Fruit fly (Drosophila melanogaster) whole organism, embryonic: ENCODE measurements around the gene CG32645.

Experiments
- Asciz ChIP-seq: fragments of 200-800 bp; sonication (Bioruptor generic); optimal IDR thresholded peaks from 2 replicates; lab custom pipeline; 2017; ENCODE audit warnings: missing biosample characterization, mild to moderate bottlenecking, missing genetic modification characterization, missing genetic modification reagents
- Awh ChIP-seq: fragments of 200-800 bp; sonication (Bioruptor generic); IDR thresholded peaks from 2 replicates; pipeline ENCODE4, ENCODE4 v1.3.6; 2022; ENCODE audit warnings: missing biosample characterization, missing genetic modification characterization
- Blimp-1 ChIP-seq: fragments of 200-800 bp; sonication (Bioruptor generic); optimal IDR thresholded peaks from 3 replicates; lab custom pipeline; 2018; ENCODE audit warnings: missing biosample characterization, missing genetic modification characterization, mild to moderate bottlenecking, moderate library complexity, missing genetic modification reagents
- BtbVII ChIP-seq: fragments of 200-800 bp; sonication (Bioruptor generic); optimal IDR thresholded peaks from 3 replicates; lab custom pipeline; 2017; ENCODE audit warnings: missing biosample characterization, mild to moderate bottlenecking, missing genetic modification characterization
- Bteb2 ChIP-seq: fragments of 200-800 bp; sonication (Bioruptor generic); optimal IDR thresholded peaks from 2 replicates; lab custom pipeline; 2016; ENCODE audit warnings: missing biosample characterization, missing genetic modification characterization
- CG11247 ChIP-seq: fragments of 200-800 bp; sonication (Bioruptor generic); IDR thresholded peaks from 2 replicates; pipeline ENCODE4 v1.3.6; 2022; ENCODE audit warnings: missing biosample characterization, missing genetic modification characterization
- CG11560 ChIP-seq: fragments of 200-800 bp; sonication (Bioruptor generic); IDR thresholded peaks from 3 replicates; pipeline ENCODE4 v1.3.6; 2022; ENCODE audit warnings: missing biosample characterization, missing genetic modification characterization
- CG12071 ChIP-seq: fragments of 200-800 bp; sonication (Bioruptor generic); optimal IDR thresholded peaks from 3 replicates; lab custom pipeline; 2018; ENCODE audit warnings: missing biosample characterization, mild to moderate bottlenecking, missing genetic modification characterization
- CG12104 ChIP-seq: fragments of 200-800 bp; sonication (Bioruptor generic); optimal IDR thresholded peaks from 3 replicates; lab custom pipeline; 2016; ENCODE audit warnings: missing biosample characterization, missing genetic modification characterization
- CG14014 ChIP-seq: fragments of 200-800 bp; sonication (Bioruptor generic); IDR thresholded peaks from 2 replicates; pipeline ENCODE4 v1.3.6; 2022; ENCODE audit warnings: missing biosample characterization, missing genetic modification characterization
- CG14710 ChIP-seq: fragments of 200-800 bp; sonication (Bioruptor generic); optimal IDR thresholded peaks from 3 replicates; lab custom pipeline; 2019; ENCODE audit warnings: missing biosample characterization, mild to moderate bottlenecking, missing genetic modification characterization, moderate library complexity
- CG15479 ChIP-seq: fragments of 200-800 bp; sonication (Bioruptor generic); optimal IDR thresholded peaks from 3 replicates; lab custom pipeline; 2019; ENCODE audit warnings: missing biosample characterization, mild to moderate bottlenecking, missing genetic modification characterization, moderate library complexity
- CG15601 ChIP-seq: fragments of 200-800 bp; sonication (Bioruptor generic); optimal IDR thresholded peaks from 3 replicates; lab custom pipeline; 2019; ENCODE audit warnings: missing biosample characterization, mild to moderate bottlenecking, missing genetic modification characterization, moderate library complexity
- CG15696 ChIP-seq: fragments of 200-800 bp; sonication (Bioruptor generic); optimal IDR thresholded peaks from 2 replicates; lab custom pipeline; 2019; ENCODE audit warnings: missing biosample characterization, mild to moderate bottlenecking, missing genetic modification characterization, moderate library complexity
- CG17359 ChIP-seq: fragments of 200-800 bp; sonication (Bioruptor generic); optimal IDR thresholded peaks from 3 replicates; lab custom pipeline; 2018; ENCODE audit warnings: missing biosample characterization, mild to moderate bottlenecking, missing genetic modification characterization, moderate library complexity
- CG17568 ChIP-seq: fragments of 200-800 bp; sonication (Bioruptor generic); optimal IDR thresholded peaks from 2 replicates; lab custom pipeline; 2018; ENCODE audit warnings: missing biosample characterization, mild to moderate bottlenecking, missing genetic modification characterization, moderate library complexity
- CG18262 ChIP-seq: fragments of 200-800 bp; optimal IDR thresholded peaks from 3 replicates; lab custom pipeline; 2019; ENCODE audit warnings: missing biosample characterization, mild to moderate bottlenecking, missing genetic modification characterization, moderate library complexity
- CG31441 ChIP-seq: fragments of 200-800 bp; sonication (Bioruptor generic); IDR thresholded peaks from 2 replicates; pipeline ENCODE4 v1.3.6; 2022; ENCODE audit warnings: missing biosample characterization, missing genetic modification characterization
- CG3163 ChIP-seq: fragments of 200-800 bp; sonication (Bioruptor generic); optimal IDR thresholded peaks from 3 replicates; lab custom pipeline; 2016; ENCODE audit warnings: missing biosample characterization, missing genetic modification characterization
- CG5180 ChIP-seq: fragments of 200-800 bp; sonication (Bioruptor generic); optimal IDR thresholded peaks from 3 replicates; lab custom pipeline; 2017; ENCODE audit warnings: missing biosample characterization, missing genetic modification characterization, mild to moderate bottlenecking, moderate library complexity, missing genetic modification reagents
- CG7556 ChIP-seq: fragments of 200-800 bp; sonication (Bioruptor generic); optimal IDR thresholded peaks from 2 replicates; lab custom pipeline; 2017; ENCODE audit warnings: missing biosample characterization, mild to moderate bottlenecking, missing genetic modification characterization
- CG7786 ChIP-seq: fragments of 200-800 bp; sonication (Bioruptor generic); optimal IDR thresholded peaks from 2 replicates; lab custom pipeline; 2016; ENCODE audit warnings: missing biosample characterization, missing genetic modification characterization
- CG7987 ChIP-seq: fragments of 200-800 bp; sonication (Bioruptor generic); optimal IDR thresholded peaks from 2 replicates; lab custom pipeline; 2018; ENCODE audit warnings: missing biosample characterization, mild to moderate bottlenecking, missing genetic modification characterization, moderate library complexity
- CG8924 ChIP-seq: fragments of 200-800 bp; optimal IDR thresholded peaks from 3 replicates; lab custom pipeline; 2019; ENCODE audit warnings: missing biosample characterization, mild to moderate bottlenecking, missing genetic modification characterization, moderate library complexity
- CG8944 ChIP-seq: fragments of 200-800 bp; sonication (Bioruptor generic); optimal IDR thresholded peaks from 3 replicates; lab custom pipeline; 2016; ENCODE audit warnings: missing biosample characterization, missing genetic modification characterization
- Chrac-16 ChIP-seq: fragments of 200-800 bp; sonication (Bioruptor generic); optimal IDR thresholded peaks from 3 replicates; lab custom pipeline; 2016; ENCODE audit warnings: missing biosample characterization, missing genetic modification characterization
- D19A ChIP-seq: fragments of 200-800 bp; optimal IDR thresholded peaks from 3 replicates; lab custom pipeline; 2019; ENCODE audit warnings: missing biosample characterization, mild to moderate bottlenecking, missing genetic modification characterization, moderate library complexity
- Hmr ChIP-seq: fragments of 200-800 bp; sonication (Bioruptor generic); optimal IDR thresholded peaks from 3 replicates; lab custom pipeline; 2017; ENCODE audit warnings: mild to moderate bottlenecking, missing biosample characterization, missing genetic modification reagents, missing genetic modification characterization
- Med ChIP-seq: fragments of 200-800 bp; sonication (Bioruptor generic); peaks from one replicate; lab custom pipeline; 2016; ENCODE audit warnings: missing biosample characterization, missing genetic modification characterization, mild to moderate bottlenecking, inconsistent platforms, moderate library complexity
- Mes4 ChIP-seq: fragments of 200-800 bp; sonication (Bioruptor generic); optimal IDR thresholded peaks from 2 replicates; lab custom pipeline; 2016; ENCODE audit warnings: missing biosample characterization, missing genetic modification characterization
- Ravus ChIP-seq: fragments of 200-800 bp; sonication (Bioruptor generic); IDR thresholded peaks from 2 replicates; pipeline ENCODE4 v1.3.6; 2022; ENCODE audit warnings: missing biosample characterization, missing genetic modification characterization
- Vsx1 ChIP-seq: fragments of 200-800 bp; sonication (Bioruptor generic); optimal IDR thresholded peaks from 2 replicates; lab custom pipeline; 2017; ENCODE audit warnings: missing biosample characterization, mild to moderate bottlenecking, missing genetic modification characterization, missing genetic modification reagents
- Xrp1 ChIP-seq: fragments of 200-800 bp; sonication (Bioruptor generic); IDR thresholded peaks from 2 replicates; pipeline ENCODE4 v1.3.6; 2022; ENCODE audit warnings: missing biosample characterization, missing genetic modification characterization
- ab ChIP-seq: fragments of 200-800 bp; sonication (Bioruptor generic); optimal IDR thresholded peaks from 2 replicates; lab custom pipeline; 2016; ENCODE audit warnings: missing biosample characterization, missing genetic modification characterization
- bigmax ChIP-seq: fragments of 200-800 bp; sonication (Bioruptor generic); optimal IDR thresholded peaks from 2 replicates; lab custom pipeline; 2018; ENCODE audit warnings: missing biosample characterization, mild to moderate bottlenecking, missing genetic modification characterization
- br ChIP-seq: fragments of >200 bp; optimal IDR thresholded peaks from 2 replicates; lab custom pipeline; 2017
- cg ChIP-seq: fragments of 200-800 bp; sonication (Bioruptor generic); optimal IDR thresholded peaks from 3 replicates; lab custom pipeline; 2019; ENCODE audit warnings: missing biosample characterization, mild to moderate bottlenecking, missing genetic modification characterization, moderate library complexity
- dmrt99B ChIP-seq: fragments of 200-800 bp; sonication (Bioruptor generic); optimal IDR thresholded peaks from 2 replicates; lab custom pipeline; 2018; ENCODE audit warnings: missing biosample characterization, mild to moderate bottlenecking, missing genetic modification characterization, moderate library complexity
- gem ChIP-seq: fragments of 200-800 bp; sonication (Bioruptor generic); optimal IDR thresholded peaks from 2 replicates; lab custom pipeline; 2019; ENCODE audit warnings: missing biosample characterization, mild to moderate bottlenecking, missing genetic modification characterization, moderate library complexity
- ind ChIP-seq: fragments of 200-800 bp; sonication (Bioruptor generic); optimal IDR thresholded peaks from 3 replicates; lab custom pipeline; 2016; ENCODE audit warnings: missing biosample characterization, missing genetic modification characterization
- jumu ChIP-seq: fragments of 200-800 bp; sonication (Bioruptor generic); optimal IDR thresholded peaks from 3 replicates; lab custom pipeline; 2016; ENCODE audit warnings: missing biosample characterization, missing genetic modification characterization
- mirr ChIP-seq: fragments of 200-800 bp; sonication (Bioruptor generic); optimal IDR thresholded peaks from 3 replicates; lab custom pipeline; 2018; ENCODE audit warnings: missing biosample characterization, mild to moderate bottlenecking, missing genetic modification characterization
- nerfin-1 ChIP-seq: fragments of 200-800 bp; sonication (Bioruptor generic); optimal IDR thresholded peaks from 3 replicates; lab custom pipeline; 2019; ENCODE audit warnings: missing biosample characterization, mild to moderate bottlenecking, missing genetic modification characterization, moderate library complexity
- nom ChIP-seq: fragments of 200-800 bp; sonication (Bioruptor generic); optimal IDR thresholded peaks from 2 replicates; lab custom pipeline; 2017; ENCODE audit warnings: missing biosample characterization, missing genetic modification characterization, mild to moderate bottlenecking, moderate library complexity, missing genetic modification reagents
- rib ChIP-seq: fragments of 200-800 bp; sonication (Bioruptor generic); IDR thresholded peaks from 2 replicates; pipeline ENCODE4 v1.3.6; 2022; ENCODE audit warnings: missing biosample characterization, missing genetic modification characterization
- sd ChIP-seq: fragments of 200-800 bp; sonication (Bioruptor generic); optimal IDR thresholded peaks from 3 replicates; lab custom pipeline; 2018; ENCODE audit warnings: missing biosample characterization, mild to moderate bottlenecking, missing genetic modification characterization, moderate library complexity
- sens ChIP-seq: fragments of 200-800 bp; sonication (Bioruptor generic); peaks from one replicate; lab custom pipeline; 2016; ENCODE audit warnings: missing biosample characterization, missing genetic modification characterization
- sima ChIP-seq: fragments of 200-800 bp; sonication (Bioruptor generic); optimal IDR thresholded peaks from 2 replicates; lab custom pipeline; 2016; ENCODE audit warnings: missing biosample characterization, missing genetic modification characterization
- ttk ChIP-seq: fragments of 200-800 bp; sonication (Bioruptor generic); IDR thresholded peaks from 2 replicates; pipeline ENCODE4 v2.1.2; 2022; ENCODE audit warnings: missing biosample characterization, missing genetic modification characterization

Gene CG32645

DNA sequence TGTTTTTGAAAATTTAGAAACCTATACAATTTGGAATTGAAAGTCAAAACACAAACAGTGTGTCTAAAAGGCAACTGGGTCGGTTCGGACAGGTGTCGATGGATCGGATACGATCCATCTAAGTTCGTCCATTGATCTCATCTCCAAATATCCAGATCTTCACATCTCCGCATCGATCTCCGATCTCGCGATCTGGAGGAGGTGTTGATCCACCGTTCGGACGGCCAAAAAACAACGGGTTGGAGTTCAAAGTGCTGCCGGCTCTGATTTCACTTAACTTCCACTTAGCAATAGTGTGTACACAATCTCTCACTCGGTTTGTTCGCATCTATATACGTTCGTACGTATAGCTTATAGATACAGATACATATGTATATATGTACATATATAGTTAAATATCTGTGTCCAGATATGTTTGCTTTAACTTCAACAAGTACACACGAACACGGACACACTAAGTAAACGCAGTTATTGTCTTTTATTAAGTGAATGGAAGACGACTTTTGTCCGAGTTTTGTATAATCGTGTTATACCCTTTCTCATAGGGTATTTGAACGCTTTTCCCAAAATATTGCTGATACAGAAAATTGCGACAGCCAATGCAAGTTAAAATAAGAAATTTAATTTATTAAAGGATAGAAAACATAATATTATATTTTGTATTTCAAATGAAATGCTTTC, 30.7 kb upstream of the CG32645 start, which contains the start of gene Fer3HCH (continued):
- no peak for TF ChIP-seq CG7786
- no peak for TF ChIP-seq bigmax (GFP tag; lab: Kevin White, UChicago)
- peak; percentile 9 for TF ChIP-seq Blimp-1 (GFP tag; lab: Kevin White, UChicago)
- peak; percentile 54 for TF ChIP-seq dmrt99B (tag; lab: Kevin White, UChicago)
- TF ChIP-seq gem (tag; lab: Kevin White, UChicago) = peak; percentile 39
- TF ChIP-seq sima = no peak
- no peak for TF ChIP-seq Chrac-16
- peak; percentile 12 for TF ChIP-seq CG8924 (tag; lab: Kevin White, UChicago)
- TF ChIP-seq br (lab: Kevin White, UChicago) = no peak
- no peak for TF ChIP-seq sd (tag; lab: Kevin White, UChicago)
- TF ChIP-seq nerfin-1 (tag; lab: Kevin White, UChicago) = peak; percentile 7
- TF ChIP-seq CG15696 (tag; lab: Kevin White, UChicago) = peak; percentile 50
- TF ChIP-seq BtbVII (GFP tag; lab: Kevin White, UChicago) = no peak
- TF ChIP-seq CG14014 = peak; percentile 43; the same call in 1 of the 2 replicates
- no peak for TF ChIP-seq Bteb2 (GFP tag; lab: Kevin White, UChicago)
- peak; percentile 15 for TF ChIP-seq Hmr (GFP tag; lab: Kevin White, UChicago)
- peak; percentile 6 for TF ChIP-seq CG7556 (GFP tag; lab: Kevin White, UChicago)
- TF ChIP-seq jumu = no peak
- TF ChIP-seq ttk (GFP tag; lab: Robert Waterston, UW) = no peak
- peak; percentile 25; the same call in 1 of the 2 replicates for TF ChIP-seq Xrp1 (GFP tag; lab: Robert Waterston, UW)
- TF ChIP-seq ab (GFP tag; lab: Kevin White, UChicago) = no peak
- peak; percentile 2 for TF ChIP-seq Vsx1 (GFP tag; lab: Kevin White, UChicago)
- TF ChIP-seq CG7987 = peak; percentile 3
- TF ChIP-seq CG31441 (GFP tag; lab: Robert Waterston, UW) = no peak
- TF ChIP-seq Asciz = peak; percentile 47
- TF ChIP-seq CG12104 (GFP tag; lab: Kevin White, UChicago) = peak; percentile 12
- TF ChIP-seq Mes4 (GFP tag; lab: Kevin White, UChicago) = no peak
- TF ChIP-seq sens = no peak
- TF ChIP-seq CG5180 = peak; percentile 27
- no peak for TF ChIP-seq CG8944 (GFP tag; lab: Kevin White, UChicago)
- TF ChIP-seq Med (GFP tag; lab: Kevin White, UChicago) = peak; percentile 68
- peak; percentile 25 for TF ChIP-seq CG17568 (GFP tag; lab: Kevin White, UChicago)
- TF ChIP-seq Awh (GFP tag; lab: Robert Waterston, UW) = 0 out of 2 replicates have a peak, but pooled peaks have one; percentile 29
- TF ChIP-seq rib = no peak
- no peak for TF ChIP-seq cg (GFP tag; lab: Kevin White, UChicago)
- TF ChIP-seq CG15479 (GFP tag; lab: Kevin White, UChicago) = no peak
- TF ChIP-seq nom (GFP tag; lab: Kevin White, UChicago) = peak; percentile 43
- TF ChIP-seq ind = no peak
- peak; percentile 3 for TF ChIP-seq CG14710
- peak; percentile 4 for TF ChIP-seq CG18262 (tag; lab: Kevin White, UChicago)
- no peak for TF ChIP-seq Ravus (GFP tag; lab: Robert Waterston, UW)
- TF ChIP-seq CG12071 (GFP tag; lab: Kevin White, UChicago) = peak; percentile 19
- peak; percentile 82 for TF ChIP-seq D19A (tag; lab: Kevin White, UChicago)
- peak; percentile 20 for TF ChIP-seq CG15601 (tag; lab: Kevin White, UChicago)
- TF ChIP-seq CG3163 (GFP tag; lab: Kevin White, UChicago) = no peak
- TF ChIP-seq CG11247 (GFP tag; lab: Robert Waterston, UW) = no peak
- TF ChIP-seq CG17359 (tag; lab: Kevin White, UChicago) = peak; percentile 23
- no peak for TF ChIP-seq CG11560 (tag; lab: Robert Waterston, UW)
- peak; percentile 33 for TF ChIP-seq mirr (GFP tag; lab: Kevin White, UChicago)
- TF ChIP-seq, all 482 proteins: peak for 59
